Worm (Caenorhabditis elegans): ENCODE measurements around the gene T12A7.2.

ce11 chrIV:11788383-11788963, 27.6 kb upstream of the T12A7.2 start:
- TF ChIP-seq odd-2 (tag; optimal IDR thresholded peaks at IDR 0.05) = no peak
- no peak for TF ChIP-seq Y22D7AL.16 (tag; optimal IDR thresholded peaks at IDR 0.05)
- TF ChIP-seq dmd-4 (tag; optimal IDR thresholded peaks at IDR 0.05; ENCODE audit: borderline replicate concordance) = no peak
- TF ChIP-seq ceh-9 (tag; optimal IDR thresholded peaks at IDR 0.05) = no peak
- TF ChIP-seq unc-55 (GFP tag; optimal IDR thresholded peaks at IDR 0.05) = no peak
- no peak for TF ChIP-seq ama-1 (optimal IDR thresholded peaks at IDR 0.05)
- no peak for TF ChIP-seq ets-4 (tag; optimal IDR thresholded peaks at IDR 0.05)
- no peak for TF ChIP-seq eyg-1 (tag; optimal IDR thresholded peaks at IDR 0.05)
- TF ChIP-seq fkh-10 (GFP tag; optimal IDR thresholded peaks at IDR 0.05) = no peak

Measured in whole organism, late embryonic.